Fruit fly (Drosophila melanogaster) whole organism, embryonic: ENCODE data around the gene CG17118.

Experiments
- Bgb ChIP-seq: fragments of 200-800 bp; sonication (Bioruptor generic); IDR thresholded peaks from 2 replicates; pipeline ENCODE4 v1.3.6; 2022; ENCODE audit warnings: missing biosample characterization, missing genetic modification characterization; ENCODE audit not compliant: partially characterized antibody
- CG10267 ChIP-seq: fragments of 200-800 bp; sonication (Bioruptor generic); optimal IDR thresholded peaks from 2 replicates; lab custom pipeline; 2018; ENCODE audit warnings: missing biosample characterization, mild to moderate bottlenecking, missing genetic modification characterization, moderate library complexity
- CG12659 ChIP-seq: fragments of 200-800 bp; sonication (Bioruptor generic); optimal IDR thresholded peaks from 3 replicates; lab custom pipeline; 2017; ENCODE audit warnings: mild to moderate bottlenecking, missing biosample characterization, missing genetic modification reagents, missing genetic modification characterization
- CG13123 ChIP-seq: fragments of 200-800 bp; sonication (Bioruptor generic); optimal IDR thresholded peaks from 2 replicates; lab custom pipeline; 2016; ENCODE audit warnings: missing biosample characterization, missing genetic modification characterization
- CG13287 ChIP-seq: fragments of 200-800 bp; sonication (Bioruptor generic); IDR thresholded peaks from 2 replicates; pipeline ENCODE4 v1.3.6; 2022; ENCODE audit warnings: missing biosample characterization, missing genetic modification characterization; ENCODE audit not compliant: partially characterized antibody
- CG14710 ChIP-seq: fragments of 200-800 bp; sonication (Bioruptor generic); optimal IDR thresholded peaks from 3 replicates; lab custom pipeline; 2019; ENCODE audit warnings: missing biosample characterization, mild to moderate bottlenecking, missing genetic modification characterization, moderate library complexity
- CG15269 ChIP-seq: fragments of 200-800 bp; sonication (Bioruptor generic); optimal IDR thresholded peaks from 2 replicates; lab custom pipeline; 2018; ENCODE audit warnings: missing biosample characterization, mild to moderate bottlenecking, missing genetic modification characterization, moderate library complexity
- CG17186 ChIP-seq: fragments of 200-800 bp; sonication (Bioruptor generic); optimal IDR thresholded peaks from 3 replicates; lab custom pipeline; 2017; ENCODE audit warnings: missing biosample characterization, missing genetic modification reagents, missing genetic modification characterization
- CG17385 ChIP-seq: fragments of 200-800 bp; sonication (Bioruptor generic); optimal IDR thresholded peaks from 3 replicates; lab custom pipeline; 2018; ENCODE audit warnings: missing biosample characterization, mild to moderate bottlenecking, missing genetic modification characterization
- CG34422 ChIP-seq: fragments of 200-800 bp; sonication (Bioruptor generic); IDR thresholded peaks from 3 replicates; pipeline ENCODE4 v1.3.6; 2022; ENCODE audit warnings: missing biosample characterization, missing genetic modification characterization
- CG42726 ChIP-seq: fragments of 200-800 bp; sonication (Bioruptor generic); IDR thresholded peaks from 2 replicates; pipeline ENCODE4 v1.3.6; 2022; ENCODE audit warnings: missing biosample characterization, missing genetic modification characterization; ENCODE audit not compliant: partially characterized antibody
- Dll ChIP-seq: fragments of 200-800 bp; sonication (Bioruptor generic); IDR thresholded peaks from 4 replicates; pipeline ENCODE4 v1.3.6; 2022; ENCODE audit warnings: missing biosample characterization, missing genetic modification characterization; ENCODE audit not compliant: partially characterized antibody
- Doc3 ChIP-seq: fragments of 200-800 bp; sonication (Bioruptor generic); IDR thresholded peaks from 3 replicates; pipeline ENCODE4 v1.3.6; 2022; ENCODE audit warnings: missing biosample characterization, missing genetic modification characterization; ENCODE audit not compliant: partially characterized antibody
- E2f2 ChIP-seq: fragments of 200-800 bp; sonication (Bioruptor generic); IDR thresholded peaks from 2 replicates; pipeline ENCODE4 v1.3.6; 2022; ENCODE audit warnings: missing biosample characterization, missing genetic modification characterization
- Ets97D ChIP-seq: fragments of 200-800 bp; sonication (Bioruptor generic); optimal IDR thresholded peaks from 3 replicates; lab custom pipeline; 2016; ENCODE audit warnings: missing biosample characterization, missing genetic modification characterization
- HLH4C ChIP-seq: fragments of 200-800 bp; sonication (Bioruptor generic); IDR thresholded peaks from 3 replicates; pipeline ENCODE4 v1.3.6; 2022; ENCODE audit warnings: missing biosample characterization, missing genetic modification characterization; ENCODE audit not compliant: partially characterized antibody
- HLH54F ChIP-seq: fragments of 200-800 bp; sonication (Bioruptor generic); optimal IDR thresholded peaks from 3 replicates; lab custom pipeline; 2016; ENCODE audit warnings: missing biosample characterization, missing genetic modification characterization
- HmgZ ChIP-seq: fragments of 200-800 bp; sonication (Bioruptor generic); optimal IDR thresholded peaks from 2 replicates; lab custom pipeline; 2018; ENCODE audit warnings: missing biosample characterization, mild to moderate bottlenecking, missing genetic modification characterization
- Kr ChIP-seq: fragments of 200-800 bp; sonication (Bioruptor generic); optimal IDR thresholded peaks from 2 replicates; lab custom pipeline; 2017; ENCODE audit warnings: missing biosample characterization, mild to moderate bottlenecking, missing genetic modification characterization
- MESR4 ChIP-seq: fragments of 200-800 bp; sonication (Bioruptor generic); optimal IDR thresholded peaks from 2 replicates; lab custom pipeline; 2018; ENCODE audit warnings: missing biosample characterization, mild to moderate bottlenecking, missing genetic modification characterization, moderate library complexity
- Max ChIP-seq: fragments of 200-800 bp; sonication (Bioruptor generic); optimal IDR thresholded peaks from 2 replicates; lab custom pipeline; 2016; ENCODE audit warnings: missing biosample characterization, mild to moderate bottlenecking, missing genetic modification characterization
- Myb ChIP-seq: fragments of 200-800 bp; sonication (Bioruptor generic); optimal IDR thresholded peaks from 2 replicates; lab custom pipeline; 2016; ENCODE audit warnings: missing biosample characterization, missing genetic modification characterization
- NK7.1 ChIP-seq: fragments of 200-800 bp; sonication (Bioruptor generic); optimal IDR thresholded peaks from 3 replicates; lab custom pipeline; 2016; ENCODE audit warnings: missing biosample characterization, missing genetic modification characterization
- Nf-YA ChIP-seq: fragments of 200-800 bp; sonication (Bioruptor generic); IDR thresholded peaks from 2 replicates; pipeline ENCODE4 v1.3.6; 2022; ENCODE audit warnings: missing biosample characterization, missing genetic modification characterization
- Rfx ChIP-seq: fragments of 200-800 bp; sonication (Bioruptor generic); IDR thresholded peaks from 2 replicates; pipeline ENCODE4 v1.3.6; 2022; ENCODE audit warnings: missing biosample characterization, missing genetic modification characterization
- Sin3A ChIP-seq: fragments of >200 bp; optimal IDR thresholded peaks from 2 replicates; lab custom pipeline; 2018
- Sry-δ ChIP-seq: fragments of 200-800 bp; sonication (Bioruptor generic); optimal IDR thresholded peaks from 2 replicates; lab custom pipeline; 2016; ENCODE audit warnings: missing biosample characterization, missing genetic modification characterization
- ato ChIP-seq: fragments of 200-800 bp; sonication (Bioruptor generic); IDR thresholded peaks from 2 replicates; pipeline ENCODE4 v1.3.6; 2022; ENCODE audit warnings: missing biosample characterization, missing genetic modification characterization; ENCODE audit not compliant: partially characterized antibody
- caup ChIP-seq: fragments of 200-800 bp; sonication (Bioruptor generic); optimal IDR thresholded peaks from 3 replicates; lab custom pipeline; 2017; ENCODE audit warnings: missing biosample characterization, mild to moderate bottlenecking, missing genetic modification characterization, moderate library complexity; ENCODE audit not compliant: severe bottlenecking
- dm ChIP-seq: fragments of 200-800 bp; sonication (Bioruptor generic); optimal IDR thresholded peaks from 3 replicates; lab custom pipeline; 2016; ENCODE audit warnings: missing biosample characterization, missing genetic modification characterization
- fd102C ChIP-seq: fragments of 200-800 bp; sonication (Bioruptor generic); optimal IDR thresholded peaks from 2 replicates; lab custom pipeline; 2018; ENCODE audit warnings: missing biosample characterization, mild to moderate bottlenecking, missing genetic modification characterization, moderate library complexity
- fd96Cb ChIP-seq: fragments of 200-800 bp; sonication (Bioruptor generic); optimal IDR thresholded peaks from 2 replicates; lab custom pipeline; 2018; ENCODE audit warnings: missing biosample characterization, mild to moderate bottlenecking, missing genetic modification characterization, moderate library complexity
- fru ChIP-seq: fragments of >200 bp; optimal IDR thresholded peaks from 2 replicates; lab custom pipeline; 2017
- gce ChIP-seq: fragments of 200-800 bp; sonication (Bioruptor generic); IDR thresholded peaks from 3 replicates; pipeline ENCODE4 v1.3.6; 2022; ENCODE audit warnings: missing biosample characterization, missing genetic modification characterization
- gfzf ChIP-seq: fragments of 200-800 bp; sonication (Bioruptor generic); optimal IDR thresholded peaks from 2 replicates; lab custom pipeline; 2016; ENCODE audit warnings: missing biosample characterization, mild to moderate bottlenecking, missing genetic modification characterization, moderate library complexity
- hb ChIP-seq: fragments of 200-800 bp; sonication (Bioruptor generic); IDR thresholded peaks from 3 replicates; pipeline ENCODE4 v1.3.6; 2022; ENCODE audit warnings: missing biosample characterization, missing genetic modification characterization; ENCODE audit not compliant: partially characterized antibody
- hbn ChIP-seq: fragments of 200-800 bp; sonication (Bioruptor generic); IDR thresholded peaks from 2 replicates; pipeline ENCODE4 v1.3.6; 2022; ENCODE audit warnings: missing biosample characterization, missing genetic modification characterization; ENCODE audit not compliant: partially characterized antibody
- mld ChIP-seq: fragments of 200-800 bp; sonication (Bioruptor generic); IDR thresholded peaks from 3 replicates; pipeline ENCODE4 v1.3.6; 2022; ENCODE audit warnings: missing biosample characterization, missing genetic modification characterization; ENCODE audit not compliant: partially characterized antibody
- nerfin-2 ChIP-seq: fragments of 200-800 bp; sonication (Bioruptor generic); IDR thresholded peaks from 2 replicates; pipeline ENCODE4 v1.3.6; 2022; ENCODE audit warnings: missing biosample characterization, missing genetic modification characterization; ENCODE audit not compliant: partially characterized antibody
- phol ChIP-seq: fragments of 200-800 bp; sonication (Bioruptor generic); optimal IDR thresholded peaks from 3 replicates; lab custom pipeline; 2018; ENCODE audit warnings: missing biosample characterization, mild to moderate bottlenecking, missing genetic modification characterization, moderate library complexity
- repo ChIP-seq: fragments of 200-800 bp; sonication (Bioruptor generic); optimal IDR thresholded peaks from 2 replicates; lab custom pipeline; 2016; ENCODE audit warnings: missing biosample characterization, missing genetic modification characterization
- sd ChIP-seq: fragments of 200-800 bp; sonication (Bioruptor generic); optimal IDR thresholded peaks from 3 replicates; lab custom pipeline; 2018; ENCODE audit warnings: missing biosample characterization, mild to moderate bottlenecking, missing genetic modification characterization, moderate library complexity
- sna ChIP-seq: fragments of 200-800 bp; sonication (Bioruptor generic); IDR thresholded peaks from 2 replicates; pipeline ENCODE4 v1.3.6; 2022; ENCODE audit warnings: missing biosample characterization, missing genetic modification characterization; ENCODE audit not compliant: partially characterized antibody
- trem ChIP-seq: fragments of 200-800 bp; optimal IDR thresholded peaks from 3 replicates; lab custom pipeline; 2019; ENCODE audit warnings: missing biosample characterization, mild to moderate bottlenecking, missing genetic modification characterization, moderate library complexity
- wek ChIP-seq: fragments of 200-800 bp; sonication (Bioruptor generic); optimal IDR thresholded peaks from 3 replicates; lab custom pipeline; 2018; ENCODE audit warnings: missing biosample characterization, mild to moderate bottlenecking, missing genetic modification characterization, moderate library complexity
- zen2 ChIP-seq: fragments of 200-800 bp; sonication (Bioruptor generic); IDR thresholded peaks from 3 replicates; pipeline ENCODE4 v1.3.6; 2022; ENCODE audit warnings: missing biosample characterization, missing genetic modification characterization; ENCODE audit not compliant: partially characterized antibody

The CG17118 gene

dm6 chr2L:10767597-10768188, 37.6 kb downstream of the CG17118 start, which contains the start of gene Ubc2 (continued):
- TF ChIP-seq repo (GFP tag; lab: Kevin White, UChicago), result no peak
- no peak for TF ChIP-seq gce (GFP tag; lab: Robert Waterston, UW)
- TF ChIP-seq mld (GFP tag; lab: Robert Waterston, UW), result peak; percentile 67; the same call in 2 of the 3 replicates
- TF ChIP-seq HLH54F (GFP tag; lab: Kevin White, UChicago), result peak; percentile 20

- TF ChIP-seq CG17385 (GFP tag; lab: Kevin White, UChicago), result no peak
- TF ChIP-seq CG15269 (tag; lab: Kevin White, UChicago), result no peak
- no peak for TF ChIP-seq fru (lab: Kevin White, UChicago)
- no peak for TF ChIP-seq wek (GFP tag; lab: Kevin White, UChicago)
- TF ChIP-seq Sry-δ (GFP tag; lab: Kevin White, UChicago), result peak; percentile 80
- TF ChIP-seq fd96Cb, result no peak
- TF ChIP-seq Kr (GFP tag; lab: Kevin White, UChicago), result no peak
- no peak; the same call in 2 of the 3 replicates for TF ChIP-seq hb (GFP tag; lab: Robert Waterston, UW)
- peak; percentile 73; the same call in 1 of the 2 replicates for TF ChIP-seq nerfin-2 (GFP tag; lab: Robert Waterston, UW)
- TF ChIP-seq CG42726, result peak; percentile 73; the same call in 1 of the 2 replicates
- peak; percentile 84 for TF ChIP-seq gfzf (GFP tag; lab: Kevin White, UChicago)
- peak; percentile 90 for TF ChIP-seq dm (GFP tag; lab: Kevin White, UChicago)
- TF ChIP-seq NK7.1, result no peak
- TF ChIP-seq Ets97D (GFP tag; lab: Kevin White, UChicago), result peak; percentile 55
- no peak for TF ChIP-seq caup
- peak; percentile 24 for TF ChIP-seq CG14710 (tag; lab: Kevin White, UChicago)
- peak; percentile 90 for TF ChIP-seq E2f2 (GFP tag; lab: Robert Waterston, UW)
- peak; percentile 88 for TF ChIP-seq HLH4C (GFP tag; lab: Robert Waterston, UW)
- peak; percentile 25 for TF ChIP-seq Max (GFP tag; lab: Kevin White, UChicago)
- TF ChIP-seq hbn (GFP tag; lab: Robert Waterston, UW), result peak; percentile 39; the same call in 1 of the 2 replicates
- TF ChIP-seq sna (GFP tag; lab: Robert Waterston, UW), result peak; percentile 63; the same call in 1 of the 2 replicates
- peak; percentile 46 for TF ChIP-seq Sin3A (lab: Kevin White, UChicago)
- peak; percentile 98 for TF ChIP-seq Myb
- TF ChIP-seq CG12659 (GFP tag; lab: Kevin White, UChicago), result peak; percentile 11
- peak; percentile 80 for TF ChIP-seq CG13287 (GFP tag; lab: Robert Waterston, UW)
- TF ChIP-seq Nf-YA (GFP tag; lab: Robert Waterston, UW), result no peak
- no peak for TF ChIP-seq Rfx (GFP tag; lab: Robert Waterston, UW)
- peak; percentile 28; the same call in 1 of the 3 replicates for TF ChIP-seq Doc3 (GFP tag; lab: Robert Waterston, UW)
- TF ChIP-seq phol (tag; lab: Kevin White, UChicago), result peak; percentile 7
- TF ChIP-seq HmgZ (tag; lab: Kevin White, UChicago), result peak; percentile 53
- peak; percentile 65 for TF ChIP-seq CG17186
- TF ChIP-seq MESR4 (GFP tag; lab: Kevin White, UChicago), result peak; percentile 62
- peak; percentile 50 for TF ChIP-seq trem (tag; lab: Kevin White, UChicago)
- TF ChIP-seq Bgb (GFP tag; lab: Robert Waterston, UW), result peak; percentile 81
- TF ChIP-seq CG34422, result peak; percentile 14; the same call in 1 of the 3 replicates
- TF ChIP-seq sd, result no peak
- TF ChIP-seq ato (GFP tag; lab: Robert Waterston, UW), result peak; percentile 71
- 0 out of 3 replicates have a peak, but pooled peaks have one; percentile 46 for TF ChIP-seq zen2 (GFP tag; lab: Robert Waterston, UW)
- no peak for TF ChIP-seq fd102C (GFP tag; lab: Kevin White, UChicago)
- TF ChIP-seq CG10267 (tag; lab: Kevin White, UChicago), result peak; percentile 37
- TF ChIP-seq Dll, result peak; percentile 69; the same call in 3 of the 4 replicates
- no peak for TF ChIP-seq CG13123 (GFP tag; lab: Kevin White, UChicago)
Measured at dm6 chr2L:10769708-10770107, 39.7 kb downstream of the CG17118 start, which contains the start of gene CG6724. Gene CG6724, minus strand, starts transcription at chr2L:10769952.
